Worm (Caenorhabditis elegans) whole organism, mixed stage, embryonic: ENCODE data around the gene sftd-3.

Experiments used
- lsy-2 ChIP-seq: fragments of 150-350 bp; optimal IDR thresholded peaks from 2 replicates; lab custom pipeline; 2014; ENCODE audit warnings: missing biosample characterization, missing genetic modification characterization
- pha-4 ChIP-seq: fragments of 150-350 bp; optimal IDR thresholded peaks from 2 replicates; lab custom pipeline; 2018; ENCODE audit warnings: missing biosample characterization, missing genetic modification reagents, missing genetic modification characterization
- snpc-4 ChIP-seq: fragments of 150-350 bp; optimal IDR thresholded peaks from 2 replicates; lab custom pipeline; 2014; ENCODE audit warnings: missing biosample characterization, missing genetic modification characterization
- unc-39 ChIP-seq: fragments of 150-350 bp; optimal IDR thresholded peaks from 2 replicates; lab custom pipeline; 2014; ENCODE audit warnings: missing biosample characterization, missing genetic modification characterization

- TF ChIP-seq pha-4 (tag; lab: Kevin White, UChicago) (no peak), lsy-2 (tag; lab: Kevin White, UChicago) (no peak), snpc-4 (tag; lab: Kevin White, UChicago) (no peak), unc-39 (no peak)
These were observed 36.4 kb upstream of the sftd-3 start, which contains the start of gene F44G4.5 for ce11 chrII:9000331-9000730.
